Fruit fly (Drosophila melanogaster): ENCODE measurements around the gene ImpE2.

ImpE2 gene

DNA sequence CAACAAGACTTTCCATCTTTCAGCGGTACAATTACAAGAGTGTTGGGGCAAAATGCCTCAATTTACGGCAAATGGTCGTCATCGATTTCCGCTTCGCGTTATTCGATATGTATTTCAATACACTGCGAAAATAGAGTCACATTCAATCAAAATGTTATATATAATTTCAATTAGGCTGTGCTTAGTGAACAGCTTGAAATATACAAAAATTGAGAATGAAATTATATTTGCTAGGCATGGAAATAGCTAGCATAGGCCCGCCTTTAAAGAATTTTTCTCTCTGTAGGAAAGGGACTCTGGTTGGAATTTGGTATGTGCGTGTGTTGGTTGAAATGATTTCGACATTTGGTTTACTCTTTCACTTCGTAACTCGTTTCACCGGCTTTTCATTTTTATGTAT is 32.9 kb downstream of the ImpE2 start (continued):
- no peak for TF ChIP-seq CoRest (tag; optimal IDR thresholded peaks at IDR 0.05)
- TF ChIP-seq Hr39 (optimal IDR thresholded peaks at IDR 0.05) = no peak
- TF ChIP-seq Rx (GFP tag; IDR thresholded peaks at IDR 0.05) = no peak
- no peak for TF ChIP-seq CG4282 (GFP tag; optimal IDR thresholded peaks at IDR 0.05)
- TF ChIP-seq ham (GFP tag; IDR thresholded peaks at IDR 0.05) = no peak
- TF ChIP-seq seq (GFP tag; IDR thresholded peaks at IDR 0.05) = no peak
- TF ChIP-seq CG9215 (GFP tag; IDR thresholded peaks at IDR 0.05) = no peak
- no peak for TF ChIP-seq tgo (GFP tag; IDR thresholded peaks at IDR 0.05)
- no peak for TF ChIP-seq HmgZ (tag; optimal IDR thresholded peaks at IDR 0.05)
- no peak for TF ChIP-seq ssp (GFP tag; IDR thresholded peaks at IDR 0.05)
- TF ChIP-seq dimm (GFP tag; IDR thresholded peaks at IDR 0.05) = no peak
- TF ChIP-seq z (GFP tag; IDR thresholded peaks at IDR 0.05) = no peak
- no peak for TF ChIP-seq CG1647 (GFP tag; optimal IDR thresholded peaks at IDR 0.05)
- TF ChIP-seq tio (GFP tag; optimal IDR thresholded peaks at IDR 0.05) = no peak
- no peak for TF ChIP-seq CG11696 (GFP tag; IDR thresholded peaks at IDR 0.05)
- no peak for TF ChIP-seq grn (GFP tag; optimal IDR thresholded peaks at IDR 0.05)
- no peak for TF ChIP-seq Dref (GFP tag; IDR thresholded peaks at IDR 0.05)
- no peak for TF ChIP-seq gsb (GFP tag; IDR thresholded peaks at IDR 0.05)
- no peak for TF ChIP-seq CG13287 (GFP tag; IDR thresholded peaks at IDR 0.05; ENCODE audit: partially characterized antibody)
- no peak for TF ChIP-seq ato (GFP tag; IDR thresholded peaks at IDR 0.05; ENCODE audit: partially characterized antibody)
- TF ChIP-seq az2 (GFP tag; optimal IDR thresholded peaks at IDR 0.05) = no peak
- TF ChIP-seq ranshi (GFP tag; IDR thresholded peaks at IDR 0.05) = no peak
- TF ChIP-seq sd (tag; optimal IDR thresholded peaks at IDR 0.05) = no peak
- TF ChIP-seq wek (GFP tag; optimal IDR thresholded peaks at IDR 0.05) = no peak
- no peak for TF ChIP-seq CG6765 (GFP tag; optimal IDR thresholded peaks at IDR 0.05)
- no peak for TF ChIP-seq sens-2 (GFP tag; IDR thresholded peaks at IDR 0.05)
- TF ChIP-seq CG17385 (GFP tag; optimal IDR thresholded peaks at IDR 0.05) = no peak
- peak; percentile 70 for TF ChIP-seq CG18599 (GFP tag; optimal IDR thresholded peaks at IDR 0.05)
- no peak for TF ChIP-seq CG16813 (GFP tag; IDR thresholded peaks at IDR 0.05; ENCODE audit: partially characterized antibody)

dm6 chr3L:3472786-3473185 is 39.7 kb downstream of the ImpE2 start:
- TF ChIP-seq CG1233 (GFP tag; optimal IDR thresholded peaks at IDR 0.05) = peak; percentile 45
- peak; percentile 12 for TF ChIP-seq ash1 (GFP tag; optimal IDR thresholded peaks at IDR 0.05)
- TF ChIP-seq CG8388 (GFP tag; optimal IDR thresholded peaks at IDR 0.05) = peak; percentile 39
- TF ChIP-seq hkb (optimal IDR thresholded peaks at IDR 0.05) = no peak
- TF ChIP-seq hkb (GFP tag; IDR thresholded peaks at IDR 0.05) = peak; percentile 89
- TF ChIP-seq prd (optimal IDR thresholded peaks at IDR 0.05) = no peak
- TF ChIP-seq prd (GFP tag; IDR thresholded peaks at IDR 0.05) = peak; percentile 44; the same call in 1 of the 3 replicates
- peak; percentile 28 for TF ChIP-seq slp2 (GFP tag; optimal IDR thresholded peaks at IDR 0.05)
- TF ChIP-seq CG33213 (GFP tag; optimal IDR thresholded peaks at IDR 0.05) = peak; percentile 0
- peak; percentile 87 for TF ChIP-seq CG7556 (GFP tag; optimal IDR thresholded peaks at IDR 0.05)
- peak; percentile 44; the same call in 1 of the 2 replicates for TF ChIP-seq bowl (GFP tag; IDR thresholded peaks at IDR 0.05)
- no peak for TF ChIP-seq CG2202 (tag; optimal IDR thresholded peaks at IDR 0.05)
- peak; percentile 86 for TF ChIP-seq Rfx (GFP tag; IDR thresholded peaks at IDR 0.05)
- no peak for TF ChIP-seq Ets65A (GFP tag)
- peak; percentile 10 for TF ChIP-seq CG2875 (GFP tag; optimal IDR thresholded peaks at IDR 0.05)
- TF ChIP-seq CG10267 (tag; optimal IDR thresholded peaks at IDR 0.05) = peak; percentile 54
- TF ChIP-seq CG2120 (GFP tag; optimal IDR thresholded peaks at IDR 0.05) = peak; percentile 88
- peak; percentile 26 for TF ChIP-seq pnt (GFP tag; optimal IDR thresholded peaks at IDR 0.05)
- peak; percentile 34 to 64 for TF ChIP-seq chif (GFP tag; optimal IDR thresholded peaks at IDR 0.05)
- peak; percentile 86 for TF ChIP-seq CG14014 (GFP tag; IDR thresholded peaks at IDR 0.05)
- peak; percentile 57; the same call in 1 of the 3 replicates for TF ChIP-seq CG34422 (GFP tag; IDR thresholded peaks at IDR 0.05)
- TF ChIP-seq CG2199 (GFP tag; IDR thresholded peaks at IDR 0.05) = no peak
- peak; percentile 22; the same call in 1 of the 2 replicates for TF ChIP-seq CG11696 (GFP tag; IDR thresholded peaks at IDR 0.05)
- peak; percentile 72 for TF ChIP-seq nerfin-1 (tag; optimal IDR thresholded peaks at IDR 0.05)
- peak; percentile 81 for TF ChIP-seq CG16779 (GFP tag; IDR thresholded peaks at IDR 0.05)
- no peak for TF ChIP-seq CG3838 (GFP tag; optimal IDR thresholded peaks at IDR 0.05)
- TF ChIP-seq ara (GFP tag; IDR thresholded peaks at IDR 0.05) = peak; percentile 27; the same call in 1 of the 2 replicates

Data from whole organism, embryonic.